Worm (Caenorhabditis elegans) whole organism, L1 larva: ENCODE data around the gene T05C7.7.
"Not testable (repeated sequence)": the region's sequence is repeated elsewhere in the genome, so short reads cannot be mapped to it uniquely, and the experiment has no call there.

Experiments used
- C04F5.9 ChIP-seq: sonication (generic microtip); optimal IDR thresholded peaks from 2 replicates; lab custom pipeline; 2016; ENCODE audit warnings: missing genetic modification characterization, missing compliant biosample characterization
- C16A3.4 ChIP-seq: fragments of 150-350 bp; optimal IDR thresholded peaks from 2 replicates; lab custom pipeline; 2014; ENCODE audit warnings: missing biosample characterization, missing genetic modification characterization
- C34B4.2 ChIP-seq: sonication (generic microtip); optimal IDR thresholded peaks from 2 replicates; lab custom pipeline; 2017; ENCODE audit warnings: mild to moderate bottlenecking, missing genetic modification characterization, missing compliant biosample characterization
- F16B12.6 ChIP-seq: fragments of 150-350 bp; optimal IDR thresholded peaks from 2 replicates; lab custom pipeline; 2014; ENCODE audit warnings: missing biosample characterization, missing genetic modification characterization
- aly-2 ChIP-seq: fragments of 150-350 bp; optimal IDR thresholded peaks from 2 replicates; lab custom pipeline; 2014; ENCODE audit warnings: missing biosample characterization, missing genetic modification characterization
- ceh-63 ChIP-seq: fragments of 200-800 bp; sonication (Bioruptor generic); optimal IDR thresholded peaks from 2 replicates; lab custom pipeline; 2018; ENCODE audit warnings: mild to moderate bottlenecking, missing genetic modification characterization, missing compliant biosample characterization
- ceh-88 ChIP-seq: fragments of 200-800 bp; sonication (Bioruptor generic); IDR thresholded peaks from 2 replicates; pipeline ENCODE4 v1.3.6; 2022; ENCODE audit warnings: missing genetic modification characterization, missing compliant biosample characterization
- dpl-1 ChIP-seq, 3 experiments: fragments of 150-350 bp in 2 of 3; sonication (generic microtip) in 1 of 3; optimal IDR thresholded peaks; 2 replicates each; lab custom pipeline; 2014 to 2017; ENCODE audit warnings: missing biosample characterization in 3 of 3, missing genetic modification characterization in 3 of 3, missing genetic modification reagents in 3 of 3
- efl-1 ChIP-seq, 4 experiments: fragments of 150-350 bp; optimal IDR thresholded peaks in 3 of 4; peaks in 1 of 4; 1 replicate in 1 of 4; 2 replicates in 3 of 4; lab custom pipeline; 2014; ENCODE audit warnings: missing biosample characterization in 2 of 4, missing genetic modification characterization in 2 of 4, missing genetic modification reagents in 2 of 4
- efl-3 ChIP-seq: fragments of 200-800 bp; sonication (Bioruptor generic); optimal IDR thresholded peaks from 2 replicates; lab custom pipeline; 2018; ENCODE audit warnings: mild to moderate bottlenecking, missing genetic modification characterization, missing compliant biosample characterization
- egl-13 ChIP-seq: sonication (generic microtip); optimal IDR thresholded peaks from 2 replicates; lab custom pipeline; 2016; ENCODE audit warnings: missing genotype, missing genetic modification reagents, missing genetic modification characterization, missing compliant biosample characterization
- egl-27 ChIP-seq, 2 experiments: fragments of 150-350 bp in 1 of 2; sonication (generic microtip); optimal IDR thresholded peaks; 3 replicates each; lab custom pipeline; 2017 to 2018; ENCODE audit warnings: missing biosample characterization in 2 of 2, missing genetic modification characterization in 2 of 2, missing genetic modification reagents in 2 of 2
- elt-2 ChIP-seq: sonication (generic microtip); optimal IDR thresholded peaks from 2 replicates; lab custom pipeline; 2016; ENCODE audit warnings: missing genetic modification characterization, mild to moderate bottlenecking, inconsistent platforms, missing compliant biosample characterization, missing genetic modification reagents
- fkh-10 ChIP-seq: sonication (generic microtip); optimal IDR thresholded peaks from 2 replicates; lab custom pipeline; 2017; ENCODE audit warnings: missing biosample characterization, missing genetic modification reagents, missing genetic modification characterization
- fos-1 ChIP-seq: fragments of 150-350 bp; optimal IDR thresholded peaks from 2 replicates; lab custom pipeline; 2014; ENCODE audit warnings: missing biosample characterization, missing genetic modification characterization
- grh-1 ChIP-seq: fragments of 200-800 bp; sonication (Bioruptor generic); IDR thresholded peaks from 2 replicates; pipeline ENCODE4 v1.3.6; 2022; ENCODE audit warnings: missing genetic modification reagents, missing genetic modification characterization, missing compliant biosample characterization
- hpl-2 ChIP-seq: fragments of 150-350 bp; optimal IDR thresholded peaks from 2 replicates; lab custom pipeline; 2014; ENCODE audit warnings: missing biosample characterization, missing genetic modification reagents, missing genetic modification characterization
- isw-1 ChIP-seq: fragments of 200-800 bp; sonication (Bioruptor generic); IDR thresholded peaks from 2 replicates; pipeline ENCODE4 v1.3.6; 2022; ENCODE audit warnings: missing genetic modification characterization, missing compliant biosample characterization
- lin-13 ChIP-seq: fragments of 150-350 bp; optimal IDR thresholded peaks from 2 replicates; lab custom pipeline; 2014; ENCODE audit warnings: missing biosample characterization, missing genetic modification reagents, missing genetic modification characterization
- lin-15B ChIP-seq: fragments of 150-350 bp; sonication (generic microtip); optimal IDR thresholded peaks from 3 replicates; lab custom pipeline; 2014; ENCODE audit warnings: missing biosample characterization, missing genetic modification characterization
- lin-35 ChIP-seq, 2 experiments: fragments of 150-350 bp; optimal IDR thresholded peaks; 2 replicates each; lab custom pipeline; 2014; ENCODE audit warnings: missing biosample characterization in 2 of 2, missing genetic modification characterization in 2 of 2, missing genetic modification reagents in 2 of 2
- mab-9 ChIP-seq: fragments of 200-800 bp; sonication (Bioruptor generic); IDR thresholded peaks from 2 replicates; pipeline ENCODE4 v1.3.6; 2022; ENCODE audit warnings: missing genetic modification reagents, missing genetic modification characterization, missing compliant biosample characterization
- mep-1 ChIP-seq: fragments of 150-350 bp; optimal IDR thresholded peaks from 2 replicates; lab custom pipeline; 2014; ENCODE audit warnings: missing biosample characterization, missing genetic modification characterization
- nhr-11 ChIP-seq: fragments of 150-350 bp; optimal IDR thresholded peaks from 2 replicates; lab custom pipeline; 2014; ENCODE audit warnings: missing biosample characterization, missing genetic modification characterization
- nhr-12 ChIP-seq: sonication (generic microtip); optimal IDR thresholded peaks from 2 replicates; lab custom pipeline; 2017; ENCODE audit warnings: missing biosample characterization, missing genetic modification characterization
- nhr-19 ChIP-seq: fragments of 200-800 bp; sonication (Bioruptor generic); conservative IDR thresholded peaks from 2 replicates; pipeline ENCODE4 v1.3.6; 2022; ENCODE audit warnings: missing genetic modification characterization, missing compliant biosample characterization
- nhr-20 ChIP-seq: sonication (generic microtip); optimal IDR thresholded peaks from 2 replicates; lab custom pipeline; 2016; ENCODE audit warnings: mild to moderate bottlenecking, missing genetic modification characterization, missing compliant biosample characterization
- nhr-28 ChIP-seq: fragments of 150-350 bp; optimal IDR thresholded peaks from 2 replicates; lab custom pipeline; 2014; ENCODE audit warnings: missing biosample characterization, missing genetic modification characterization
- nhr-47 ChIP-seq: sonication (generic microtip); optimal IDR thresholded peaks from 2 replicates; lab custom pipeline; 2016; ENCODE audit warnings: mild to moderate bottlenecking, missing genetic modification characterization, moderate library complexity, missing compliant biosample characterization
- nhr-71 ChIP-seq: sonication (generic microtip); optimal IDR thresholded peaks from 2 replicates; lab custom pipeline; 2016; ENCODE audit warnings: mild to moderate bottlenecking, missing genetic modification characterization, moderate library complexity, missing compliant biosample characterization
- nhr-76 ChIP-seq: sonication (generic microtip); optimal IDR thresholded peaks from 2 replicates; lab custom pipeline; 2017; ENCODE audit warnings: missing biosample characterization, missing genetic modification characterization
- nhr-77 ChIP-seq: fragments of 150-350 bp; optimal IDR thresholded peaks from 2 replicates; lab custom pipeline; 2014; ENCODE audit warnings: missing biosample characterization, missing genetic modification characterization
- nhr-85 ChIP-seq: sonication (generic microtip); peaks from one replicate; lab custom pipeline; 2016; ENCODE audit warnings: missing genetic modification characterization, inconsistent platforms, missing compliant biosample characterization
- nhr-90 ChIP-seq: sonication (generic microtip); optimal IDR thresholded peaks from 2 replicates; lab custom pipeline; 2016; ENCODE audit warnings: mild to moderate bottlenecking, missing genetic modification characterization, missing compliant biosample characterization; ENCODE audit not compliant: poor library complexity
- pag-3 ChIP-seq: sonication (generic microtip); optimal IDR thresholded peaks from 2 replicates; lab custom pipeline; 2017; ENCODE audit warnings: missing genetic modification characterization, mild to moderate bottlenecking, missing compliant biosample characterization, antibody characterized with exemption, borderline replicate concordance; ENCODE audit not compliant: insufficient read depth
- pqm-1 ChIP-seq: sonication (generic microtip); optimal IDR thresholded peaks from 3 replicates; lab custom pipeline; 2017; ENCODE audit warnings: missing biosample characterization, missing genetic modification characterization
- rnt-1 ChIP-seq: sonication (generic microtip); optimal IDR thresholded peaks from 2 replicates; lab custom pipeline; 2016; ENCODE audit warnings: mild to moderate bottlenecking, missing genetic modification characterization, moderate library complexity, missing compliant biosample characterization
- snu-23 ChIP-seq: sonication (generic microtip); optimal IDR thresholded peaks from 2 replicates; lab custom pipeline; 2016; ENCODE audit warnings: missing genetic modification characterization, missing compliant biosample characterization
- sup-37 ChIP-seq: fragments of 200-800 bp; sonication (Bioruptor generic); optimal IDR thresholded peaks from 2 replicates; lab custom pipeline; 2018; ENCODE audit warnings: mild to moderate bottlenecking, missing genetic modification characterization, missing compliant biosample characterization
- swsn-7 ChIP-seq: sonication (generic microtip); optimal IDR thresholded peaks from 2 replicates; lab custom pipeline; 2016; ENCODE audit warnings: missing genetic modification characterization, missing compliant biosample characterization
- tbx-2 ChIP-seq: sonication (generic microtip); optimal IDR thresholded peaks from 2 replicates; lab custom pipeline; 2016; ENCODE audit warnings: missing genetic modification characterization, missing compliant biosample characterization
- unc-130 ChIP-seq: fragments of 150-350 bp; optimal IDR thresholded peaks from 2 replicates; lab custom pipeline; 2017; ENCODE audit warnings: missing biosample characterization, missing genetic modification characterization, inconsistent platforms
- unc-62 ChIP-seq: fragments of 150-350 bp; optimal IDR thresholded peaks from 2 replicates; lab custom pipeline; 2014; ENCODE audit warnings: missing biosample characterization, missing genetic modification reagents, missing genetic modification characterization
- zag-1 ChIP-seq: fragments of 150-350 bp; optimal IDR thresholded peaks from 2 replicates; lab custom pipeline; 2014; ENCODE audit warnings: missing biosample characterization, missing genetic modification characterization
- zip-4 ChIP-seq: fragments of 200-800 bp; sonication (Bioruptor generic); optimal IDR thresholded peaks from 2 replicates; lab custom pipeline; 2018; ENCODE audit warnings: mild to moderate bottlenecking, missing genetic modification characterization, moderate library complexity, missing compliant biosample characterization
- ztf-11 ChIP-seq, 2 experiments: sonication (generic microtip); optimal IDR thresholded peaks; 2 replicates each; lab custom pipeline; 2016 to 2017; ENCODE audit warnings: missing genetic modification characterization in 2 of 2, missing biosample characterization in 1 of 2, missing compliant biosample characterization in 1 of 2
- ztf-4 ChIP-seq: fragments of 150-350 bp; optimal IDR thresholded peaks from 2 replicates; lab custom pipeline; 2014; ENCODE audit warnings: missing biosample characterization, missing genetic modification characterization

Gene T05C7.7

ce11 chrIV:61448-61847, at the start of gene T05C7.7:
Gene T05C7.7, plus strand, starts transcription at chrIV:61748.
- TF ChIP-seq mep-1, rnt-1, C34B4.2 (tag; lab: Kevin White, UChicago): not testable (repeated sequence)

DNA sequence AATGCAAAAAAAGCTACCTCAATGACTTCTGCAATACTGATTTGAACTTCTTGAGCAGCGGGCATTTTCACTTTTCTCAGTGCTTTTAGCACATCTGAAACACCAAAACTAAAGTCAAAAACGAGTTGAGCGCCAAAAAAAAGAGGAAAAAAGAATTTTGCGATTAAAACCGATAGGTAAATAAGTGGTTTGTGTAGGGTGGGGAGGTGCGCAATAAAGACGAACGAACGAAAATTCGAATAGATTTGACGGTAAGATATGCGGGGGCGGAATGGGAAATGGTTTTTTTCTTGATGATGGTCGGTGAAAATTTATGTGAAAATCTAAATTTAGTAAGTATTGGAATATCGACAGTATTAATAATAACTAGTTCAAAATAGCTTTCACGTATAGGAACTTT, 12.8 kb upstream of the T05C7.7 start, which contains the start of gene frm-5.1:
TSS of gene frm-5.1 (minus strand) at position 101 of the 400 bp plus-strand sequence.
- TF ChIP-seq sup-37 (GFP tag; lab: Kevin White, UChicago) (no peak), nhr-71 (tag; lab: Kevin White, UChicago) (no peak), tbx-2 (tag; lab: Kevin White, UChicago) (no peak), egl-27 (tag; optimal IDR thresholded peaks at IDR 0.05; lab: Kevin White, UChicago) (no peak)

DNA sequence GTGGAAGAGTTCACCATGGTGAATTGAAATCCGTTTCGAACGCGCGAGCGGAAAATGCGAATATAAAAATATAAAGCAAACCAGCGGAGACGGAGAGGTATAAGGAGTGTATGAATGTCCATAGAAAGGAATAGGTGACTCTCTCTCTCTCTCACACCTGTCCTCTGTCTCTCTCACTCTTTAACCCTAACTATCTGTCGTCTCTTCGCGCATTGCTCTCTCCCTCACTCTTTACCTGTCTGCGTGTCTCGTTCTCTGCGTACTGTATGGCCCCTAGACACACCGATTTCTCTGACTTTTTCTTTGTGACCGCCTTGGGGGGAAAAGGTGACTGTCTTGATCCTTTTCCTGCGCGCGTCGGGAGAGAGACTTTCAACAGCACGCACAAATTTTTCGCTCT, 10.3 kb upstream of the T05C7.7 start:
- no peak for TF ChIP-seq pqm-1 (tag; lab: Kevin White, UChicago)
- peak; percentile 49 to 78 for TF ChIP-seq lin-35 (GFP tag; optimal IDR thresholded peaks at IDR 0.05; lab: Kevin White, UChicago)
- TF ChIP-seq nhr-90: peak; percentile 74
- TF ChIP-seq pag-3 (tag; lab: Kevin White, UChicago): no peak
- no peak for TF ChIP-seq ceh-88 (GFP tag; lab: Robert Waterston, UW)
- no peak for TF ChIP-seq grh-1
- TF ChIP-seq nhr-28 (tag; lab: Kevin White, UChicago): no peak
- TF ChIP-seq nhr-71 (tag; lab: Kevin White, UChicago): peak; percentile 68
- TF ChIP-seq unc-62: no peak
- TF ChIP-seq isw-1 (GFP tag; lab: Robert Waterston, UW): no peak
- no peak for TF ChIP-seq aly-2
- peak; percentile 79 for TF ChIP-seq snu-23 (GFP tag; lab: Kevin White, UChicago)
- TF ChIP-seq zag-1 (tag; lab: Kevin White, UChicago): no peak
- TF ChIP-seq ztf-4 (tag; lab: Kevin White, UChicago): peak; percentile 29
- no peak for TF ChIP-seq C04F5.9 (tag; lab: Kevin White, UChicago)
- no peak for TF ChIP-seq ceh-63 (GFP tag; lab: Kevin White, UChicago)
- TF ChIP-seq nhr-12 (tag; lab: Kevin White, UChicago): no peak
- peak in 1 of 2 experiments; percentile 19 for TF ChIP-seq egl-27 (tag; optimal IDR thresholded peaks at IDR 0.05; lab: Kevin White, UChicago)
- no peak for TF ChIP-seq nhr-76 (tag; lab: Kevin White, UChicago)
- no peak for TF ChIP-seq ztf-11 (tag; optimal IDR thresholded peaks at IDR 0.05; lab: Kevin White, UChicago)
- TF ChIP-seq rnt-1 (tag; lab: Kevin White, UChicago): no peak
- no peak for TF ChIP-seq nhr-11
- TF ChIP-seq dpl-1 (GFP tag; optimal IDR thresholded peaks at IDR 0.05; lab: Kevin White, UChicago): peak; percentile 9 to 55 (median 23)
- TF ChIP-seq swsn-7 (tag; lab: Kevin White, UChicago): peak; percentile 55
- TF ChIP-seq fkh-10: no peak
- peak; percentile 67 for TF ChIP-seq nhr-20 (tag; lab: Kevin White, UChicago)
- no peak for TF ChIP-seq egl-13 (tag; lab: Kevin White, UChicago)
- no peak for TF ChIP-seq unc-130 (tag; lab: Kevin White, UChicago)
- no peak for TF ChIP-seq efl-3 (GFP tag; lab: Kevin White, UChicago)
- TF ChIP-seq nhr-77 (tag; lab: Kevin White, UChicago): peak; percentile 57
- no peak for TF ChIP-seq lin-15B (tag; lab: Kevin White, UChicago)
- TF ChIP-seq fos-1: peak; percentile 47
- TF ChIP-seq lin-13 (GFP tag; lab: Kevin White, UChicago): peak; percentile 34
- no peak for TF ChIP-seq mab-9 (GFP tag; lab: Robert Waterston, UW)
- peak; percentile 38 for TF ChIP-seq nhr-19 (GFP tag; lab: Robert Waterston, UW)
- no peak for TF ChIP-seq hpl-2
- TF ChIP-seq nhr-85 (tag; lab: Kevin White, UChicago): peak; percentile 92
- no peak for TF ChIP-seq sup-37 (GFP tag; lab: Kevin White, UChicago)
- TF ChIP-seq elt-2: peak; percentile 26
- TF ChIP-seq mep-1 (tag; lab: Kevin White, UChicago): peak; percentile 64
- peak; percentile 77 to 78 for TF ChIP-seq efl-1 (optimal IDR thresholded peaks at IDR 0.05; lab: Kevin White, UChicago)
- peak; percentile 23 to 93 for TF ChIP-seq efl-1 (GFP tag; optimal IDR thresholded peaks at IDR 0.05 in 1 of 2; lab: Kevin White, UChicago)
- no peak for TF ChIP-seq F16B12.6 (tag; lab: Kevin White, UChicago)
- peak; percentile 62 for TF ChIP-seq C16A3.4 (tag; lab: Kevin White, UChicago)
- TF ChIP-seq C34B4.2 (tag; lab: Kevin White, UChicago): no peak
- TF ChIP-seq nhr-47 (tag; lab: Kevin White, UChicago): peak; percentile 62
- TF ChIP-seq zip-4 (GFP tag; lab: Kevin White, UChicago): no peak
